Worm (Caenorhabditis elegans) whole organism, late embryonic: ENCODE measurements around the gene F36D4.1.

Experiments used
- F13H6.1 ChIP-seq: sonication (generic microtip); optimal IDR thresholded peaks from 2 replicates; lab custom pipeline; 2016; ENCODE audit warnings: missing genetic modification characterization, missing compliant biosample characterization
- K02D7.2 ChIP-seq: sonication (generic microtip); optimal IDR thresholded peaks from 2 replicates; lab custom pipeline; 2017; ENCODE audit warnings: mild to moderate bottlenecking, missing genetic modification characterization, missing compliant biosample characterization
- ama-1 ChIP-seq: fragments of 150-350 bp; optimal IDR thresholded peaks from 2 replicates; lab custom pipeline; 2014
- ceh-31 ChIP-seq: sonication (generic microtip); optimal IDR thresholded peaks from 2 replicates; lab custom pipeline; 2016; ENCODE audit warnings: missing genetic modification characterization, missing compliant biosample characterization
- ceh-48 ChIP-seq: sonication (generic microtip); optimal IDR thresholded peaks from 2 replicates; lab custom pipeline; 2016; ENCODE audit warnings: missing genetic modification characterization, inconsistent platforms, missing compliant biosample characterization
- ceh-9 ChIP-seq: sonication (generic microtip); optimal IDR thresholded peaks from 2 replicates; lab custom pipeline; 2016; ENCODE audit warnings: mild to moderate bottlenecking, missing genetic modification characterization, inconsistent platforms, missing compliant biosample characterization
- dve-1 ChIP-seq: sonication (generic microtip); optimal IDR thresholded peaks from 2 replicates; lab custom pipeline; 2017; ENCODE audit warnings: antibody characterized with exemption, mild to moderate bottlenecking, missing genetic modification characterization, missing compliant biosample characterization
- eyg-1 ChIP-seq: sonication (generic microtip); optimal IDR thresholded peaks from 2 replicates; lab custom pipeline; 2016; ENCODE audit warnings: missing genotype, missing genetic modification characterization, missing compliant biosample characterization
- lim-6 ChIP-seq: sonication (generic microtip); optimal IDR thresholded peaks from 2 replicates; lab custom pipeline; 2016; ENCODE audit warnings: missing genetic modification characterization, missing compliant biosample characterization
- nhr-11 ChIP-seq: fragments of 150-350 bp; optimal IDR thresholded peaks from 2 replicates; lab custom pipeline; 2014; ENCODE audit warnings: missing biosample characterization, missing genetic modification characterization
- pqm-1 ChIP-seq: sonication (generic microtip); optimal IDR thresholded peaks from 2 replicates; lab custom pipeline; 2016; ENCODE audit warnings: missing genetic modification characterization, missing compliant biosample characterization
- unc-86 ChIP-seq: sonication (generic microtip); optimal IDR thresholded peaks from 2 replicates; lab custom pipeline; 2016; ENCODE audit warnings: missing genetic modification characterization, missing compliant biosample characterization

DNA sequence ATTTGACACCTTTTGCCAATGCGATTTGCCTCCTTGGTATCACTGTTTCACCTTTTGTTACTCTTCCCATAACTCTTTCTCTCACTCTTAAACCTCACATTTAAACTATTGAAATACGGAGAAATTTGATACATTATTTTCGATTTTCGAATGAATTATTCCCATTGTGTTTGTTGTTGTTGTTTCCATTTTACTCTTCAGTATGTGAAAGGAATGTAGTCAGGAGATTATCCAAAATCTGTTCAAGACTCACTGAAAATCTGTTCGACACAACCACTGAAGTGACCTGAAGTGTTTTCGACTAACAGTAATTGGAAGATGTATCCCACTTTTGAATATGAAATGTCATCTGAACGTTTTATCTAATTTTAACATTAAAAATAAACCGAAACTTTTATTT, 24.3 kb downstream of the F36D4.1 start:
- TF ChIP-seq ceh-31 (tag; lab: Kevin White, UChicago) (no peak), nhr-11 (tag; lab: Kevin White, UChicago) (no peak), dve-1 (tag; lab: Kevin White, UChicago) (no peak), unc-86 (tag; lab: Kevin White, UChicago) (no peak), ceh-9 (no peak), eyg-1 (tag; lab: Kevin White, UChicago) (no peak), F13H6.1 (no peak), pqm-1 (tag; lab: Kevin White, UChicago) (no peak), K02D7.2 (tag; lab: Kevin White, UChicago) (no peak), lim-6 (tag; lab: Kevin White, UChicago) (no peak), ama-1 (no peak), ceh-48 (no peak)
